Worm (Caenorhabditis elegans): ENCODE measurements around the gene ggtb-1.

ce11 chrIII:7103940-7104440 lies 29.6 kb upstream of the ggtb-1 start, which contains the start of gene cpg-2:
- TF ChIP-seq sea-1 (GFP tag; conservative IDR thresholded peaks at IDR 0.05) (no peak), F13C5.2 (tag; optimal IDR thresholded peaks at IDR 0.05) (no peak), tbx-37 (GFP tag; conservative IDR thresholded peaks at IDR 0.05) (no peak), ets-7 (tag; optimal IDR thresholded peaks at IDR 0.05) (no peak), ama-1 (optimal IDR thresholded peaks at IDR 0.05) (no peak), flt-1 (GFP tag; IDR thresholded peaks at IDR 0.05) (no peak), B0310.2 (tag; optimal IDR thresholded peaks at IDR 0.05) (no peak), tra-4 (tag; optimal IDR thresholded peaks at IDR 0.05) (no peak), hmbx-1 (tag; optimal IDR thresholded peaks at IDR 0.05) (no peak), tbx-11 (GFP tag; IDR thresholded peaks at IDR 0.05) (no peak), hmg-4 (GFP tag; optimal IDR thresholded peaks at IDR 0.05) (no peak), aly-1 (tag; optimal IDR thresholded peaks at IDR 0.05) (no peak), scrt-1 (GFP tag; IDR thresholded peaks at IDR 0.05) (no peak)

All from whole organism, early embryonic.